Fruit fly (Drosophila melanogaster) whole organism, embryonic: ENCODE measurements around the gene CG42553.

Experiments used
- Atf3 ChIP-seq: fragments of 200-800 bp; sonication (Bioruptor generic); optimal IDR thresholded peaks from 3 replicates; lab custom pipeline; 2016; ENCODE audit warnings: missing biosample characterization, missing genetic modification characterization
- BtbVII ChIP-seq: fragments of 200-800 bp; sonication (Bioruptor generic); optimal IDR thresholded peaks from 3 replicates; lab custom pipeline; 2017; ENCODE audit warnings: missing biosample characterization, mild to moderate bottlenecking, missing genetic modification characterization
- CG10147 ChIP-seq: fragments of 200-800 bp; sonication (Bioruptor generic); optimal IDR thresholded peaks from 2 replicates; lab custom pipeline; 2019; ENCODE audit warnings: missing biosample characterization, mild to moderate bottlenecking, missing genetic modification characterization, moderate library complexity
- CG10462 ChIP-seq: fragments of 200-800 bp; sonication (Bioruptor generic); optimal IDR thresholded peaks from 2 replicates; lab custom pipeline; 2016; ENCODE audit warnings: missing biosample characterization, missing genetic modification characterization
- CG11085 ChIP-seq: fragments of 200-800 bp; sonication (Bioruptor generic); IDR thresholded peaks from 2 replicates; pipeline ENCODE4 v1.3.6; 2022; ENCODE audit warnings: missing biosample characterization, missing genetic modification characterization
- CG11560 ChIP-seq: fragments of 200-800 bp; sonication (Bioruptor generic); IDR thresholded peaks from 3 replicates; pipeline ENCODE4 v1.3.6; 2022; ENCODE audit warnings: missing biosample characterization, missing genetic modification characterization
- CG11695 ChIP-seq: fragments of 200-800 bp; sonication (Bioruptor generic); IDR thresholded peaks from 3 replicates; pipeline ENCODE4 v1.3.6; 2022; ENCODE audit warnings: missing biosample characterization, missing genetic modification characterization
- CG12299 ChIP-seq: fragments of 200-800 bp; sonication (Bioruptor generic); optimal IDR thresholded peaks from 2 replicates; lab custom pipeline; 2018; ENCODE audit warnings: missing biosample characterization, mild to moderate bottlenecking, missing genetic modification characterization
- CG13296 ChIP-seq: fragments of 200-800 bp; sonication (Bioruptor generic); optimal IDR thresholded peaks from 3 replicates; lab custom pipeline; 2018; ENCODE audit warnings: missing biosample characterization, mild to moderate bottlenecking, missing genetic modification characterization
- CG16779 ChIP-seq: fragments of 200-800 bp; sonication (Bioruptor generic); IDR thresholded peaks from 2 replicates; pipeline ENCODE4 v1.3.6; 2022; ENCODE audit warnings: missing biosample characterization, missing genetic modification characterization
- CG18619 ChIP-seq: fragments of 200-800 bp; sonication (Bioruptor generic); optimal IDR thresholded peaks from 3 replicates; lab custom pipeline; 2017; ENCODE audit warnings: missing biosample characterization, mild to moderate bottlenecking, missing genetic modification characterization
- CG3281 ChIP-seq: fragments of 200-800 bp; sonication (Bioruptor generic); optimal IDR thresholded peaks from 3 replicates; lab custom pipeline; 2017; ENCODE audit warnings: missing biosample characterization, mild to moderate bottlenecking, missing genetic modification characterization
- CG34224 ChIP-seq: fragments of 200-800 bp; sonication (Bioruptor generic); IDR thresholded peaks from 3 replicates; pipeline ENCODE4 v1.3.6; 2022; ENCODE audit warnings: missing biosample characterization, missing genetic modification characterization; ENCODE audit not compliant: partially characterized antibody
- CG4282 ChIP-seq: fragments of 200-800 bp; sonication (Bioruptor generic); optimal IDR thresholded peaks from 2 replicates; lab custom pipeline; 2016; ENCODE audit warnings: missing biosample characterization, missing genetic modification characterization
- CG4617 ChIP-seq: fragments of 200-800 bp; sonication (Bioruptor generic); optimal IDR thresholded peaks from 3 replicates; lab custom pipeline; 2016; ENCODE audit warnings: missing biosample characterization, missing genetic modification characterization, borderline replicate concordance
- CG4820 ChIP-seq: fragments of 200-800 bp; sonication (Bioruptor generic); optimal IDR thresholded peaks from 3 replicates; lab custom pipeline; 2016; ENCODE audit warnings: missing biosample characterization, missing genetic modification characterization
- CG6765 ChIP-seq: fragments of 200-800 bp; sonication (Bioruptor generic); optimal IDR thresholded peaks from 3 replicates; lab custom pipeline; 2017; ENCODE audit warnings: missing biosample characterization, mild to moderate bottlenecking, missing genetic modification characterization
- CG6791 ChIP-seq: fragments of 200-800 bp; sonication (Bioruptor generic); IDR thresholded peaks from 3 replicates; pipeline ENCODE4 v1.3.6; 2022; ENCODE audit warnings: missing biosample characterization, missing genetic modification characterization; ENCODE audit not compliant: partially characterized antibody
- CG7987 ChIP-seq: fragments of 200-800 bp; sonication (Bioruptor generic); optimal IDR thresholded peaks from 2 replicates; lab custom pipeline; 2018; ENCODE audit warnings: missing biosample characterization, mild to moderate bottlenecking, missing genetic modification characterization, moderate library complexity
- CG9215 ChIP-seq: fragments of 200-800 bp; sonication (Bioruptor generic); IDR thresholded peaks from 2 replicates; pipeline ENCODE4 v1.3.6; 2022; ENCODE audit warnings: missing biosample characterization, missing genetic modification characterization
- CG9797 ChIP-seq: fragments of 200-800 bp; sonication (Bioruptor generic); optimal IDR thresholded peaks from 3 replicates; lab custom pipeline; 2018; ENCODE audit warnings: missing biosample characterization, mild to moderate bottlenecking, missing genetic modification characterization
- Dip2 ChIP-seq: fragments of 200-800 bp; sonication (Bioruptor generic); IDR thresholded peaks from 2 replicates; pipeline ENCODE4 v1.3.6; 2022; ENCODE audit warnings: missing biosample characterization, missing genetic modification characterization
- E2f2 ChIP-seq: fragments of 200-800 bp; sonication (Bioruptor generic); IDR thresholded peaks from 2 replicates; pipeline ENCODE4 v1.3.6; 2022; ENCODE audit warnings: missing biosample characterization, missing genetic modification characterization
- HLHmδ ChIP-seq: fragments of 200-800 bp; sonication (Bioruptor generic); optimal IDR thresholded peaks from 2 replicates; lab custom pipeline; 2018; ENCODE audit warnings: missing biosample characterization, mild to moderate bottlenecking, missing genetic modification characterization, moderate library complexity
- Hey ChIP-seq: fragments of 200-800 bp; sonication (Bioruptor generic); optimal IDR thresholded peaks from 3 replicates; lab custom pipeline; 2018; ENCODE audit warnings: missing biosample characterization, mild to moderate bottlenecking, missing genetic modification characterization
- Hr78 ChIP-seq, 2 experiments: fragments of 200-800 bp in 1 of 2; fragments of >200 bp in 1 of 2; sonication (Bioruptor generic) in 1 of 2; optimal IDR thresholded peaks; 2 replicates each; lab custom pipeline; 2017 to 2019; ENCODE audit warnings: missing biosample characterization in 2 of 2, missing genetic modification characterization in 2 of 2, mild to moderate bottlenecking in 1 of 2, moderate library complexity in 1 of 2
- MESR4 ChIP-seq: fragments of 200-800 bp; sonication (Bioruptor generic); optimal IDR thresholded peaks from 2 replicates; lab custom pipeline; 2018; ENCODE audit warnings: missing biosample characterization, mild to moderate bottlenecking, missing genetic modification characterization, moderate library complexity
- Med ChIP-seq: fragments of 200-800 bp; sonication (Bioruptor generic); peaks from one replicate; lab custom pipeline; 2016; ENCODE audit warnings: missing biosample characterization, missing genetic modification characterization, mild to moderate bottlenecking, inconsistent platforms, moderate library complexity
- Oli ChIP-seq: fragments of 200-800 bp; sonication (Bioruptor generic); optimal IDR thresholded peaks from 2 replicates; lab custom pipeline; 2018; ENCODE audit warnings: missing biosample characterization, mild to moderate bottlenecking, missing genetic modification characterization, moderate library complexity
- Opbp ChIP-seq: fragments of 200-800 bp; sonication (Bioruptor generic); IDR thresholded peaks from 3 replicates; pipeline ENCODE4 v1.3.6; 2022; ENCODE audit warnings: missing biosample characterization, missing genetic modification characterization; ENCODE audit not compliant: partially characterized antibody
- Ptx1 ChIP-seq: fragments of 200-800 bp; sonication (Bioruptor generic); IDR thresholded peaks from 2 replicates; pipeline ENCODE4 v1.3.6; 2022; ENCODE audit warnings: missing biosample characterization, missing genetic modification characterization
- Ravus ChIP-seq: fragments of 200-800 bp; sonication (Bioruptor generic); IDR thresholded peaks from 2 replicates; pipeline ENCODE4 v1.3.6; 2022; ENCODE audit warnings: missing biosample characterization, missing genetic modification characterization
- Taf1 ChIP-seq: fragments of 200-800 bp; sonication (Bioruptor generic); IDR thresholded peaks from 2 replicates; pipeline ENCODE4 v1.3.6; 2022; ENCODE audit warnings: missing biosample characterization, missing genetic modification characterization
- aop ChIP-seq: fragments of 200-800 bp; sonication (Bioruptor generic); IDR thresholded peaks from 2 replicates; pipeline ENCODE4 v1.3.6; 2022; ENCODE audit warnings: missing biosample characterization, missing genetic modification characterization
- ase ChIP-seq: fragments of 200-800 bp; sonication (Bioruptor generic); IDR thresholded peaks from 3 replicates; pipeline ENCODE4 v1.3.6; 2022; ENCODE audit warnings: missing biosample characterization, missing genetic modification characterization
- bsh ChIP-seq, 2 experiments: fragments of 200-800 bp; sonication (Bioruptor generic); optimal IDR thresholded peaks; 2 replicates each; lab custom pipeline; 2017 to 2018; ENCODE audit warnings: mild to moderate bottlenecking in 2 of 2, missing biosample characterization in 2 of 2, missing genetic modification characterization in 2 of 2, moderate library complexity in 1 of 2
- da ChIP-seq: fragments of 200-800 bp; sonication (Bioruptor generic); optimal IDR thresholded peaks from 2 replicates; lab custom pipeline; 2016; ENCODE audit warnings: missing biosample characterization, missing genetic modification characterization
- en ChIP-seq: fragments of 200-800 bp; sonication (Bioruptor generic); optimal IDR thresholded peaks from 2 replicates; lab custom pipeline; 2016; ENCODE audit warnings: missing biosample characterization, missing genetic modification characterization
- ftz-f1 ChIP-seq: fragments of 200-800 bp; sonication (Bioruptor generic); optimal IDR thresholded peaks from 2 replicates; lab custom pipeline; 2016; ENCODE audit warnings: missing biosample characterization, missing genetic modification characterization
- gem ChIP-seq: fragments of 200-800 bp; sonication (Bioruptor generic); optimal IDR thresholded peaks from 2 replicates; lab custom pipeline; 2019; ENCODE audit warnings: missing biosample characterization, mild to moderate bottlenecking, missing genetic modification characterization, moderate library complexity
- grau ChIP-seq: fragments of 200-800 bp; optimal IDR thresholded peaks from 3 replicates; lab custom pipeline; 2019; ENCODE audit warnings: missing biosample characterization, mild to moderate bottlenecking, missing genetic modification characterization, moderate library complexity
- lilli ChIP-seq: fragments of 200-800 bp; sonication (Bioruptor generic); optimal IDR thresholded peaks from 3 replicates; lab custom pipeline; 2016; ENCODE audit warnings: missing biosample characterization, missing genetic modification characterization
- lola ChIP-seq, 3 experiments: fragments of >200 bp in 2 of 3; fragments of 200-800 bp in 1 of 3; sonication (Bioruptor generic) in 1 of 3; optimal IDR thresholded peaks; 2 replicates each; lab custom pipeline; 2017 to 2019; ENCODE audit warnings: missing biosample characterization in 3 of 3, missing genetic modification characterization in 3 of 3, mild to moderate bottlenecking in 1 of 3, moderate library complexity in 1 of 3
- org-1 ChIP-seq: fragments of 200-800 bp; sonication (Bioruptor generic); optimal IDR thresholded peaks from 2 replicates; lab custom pipeline; 2017; ENCODE audit warnings: missing biosample characterization, missing genetic modification characterization
- otp ChIP-seq: fragments of 200-800 bp; sonication (Bioruptor generic); IDR thresholded peaks from 3 replicates; pipeline ENCODE4, ENCODE4 v1.3.6; 2022; ENCODE audit warnings: missing biosample characterization, missing genetic modification characterization
- tap ChIP-seq: fragments of 200-800 bp; optimal IDR thresholded peaks from 3 replicates; lab custom pipeline; 2019; ENCODE audit warnings: missing biosample characterization, mild to moderate bottlenecking, missing genetic modification characterization, moderate library complexity
- tll ChIP-seq, 2 experiments: fragments of 200-800 bp in 1 of 2; fragments of >200 bp in 1 of 2; sonication (Bioruptor generic) in 1 of 2; optimal IDR thresholded peaks; 2 replicates each; lab custom pipeline; 2017 to 2019; ENCODE audit warnings: missing biosample characterization in 2 of 2, missing genetic modification characterization in 2 of 2, mild to moderate bottlenecking in 1 of 2, moderate library complexity in 1 of 2
- trem ChIP-seq: fragments of 200-800 bp; optimal IDR thresholded peaks from 3 replicates; lab custom pipeline; 2019; ENCODE audit warnings: missing biosample characterization, mild to moderate bottlenecking, missing genetic modification characterization, moderate library complexity
- z ChIP-seq: fragments of 200-800 bp; sonication (Bioruptor generic); IDR thresholded peaks from 3 replicates; pipeline ENCODE4 v1.3.6; 2022; ENCODE audit warnings: missing biosample characterization, missing genetic modification characterization

The CG42553 gene

DNA sequence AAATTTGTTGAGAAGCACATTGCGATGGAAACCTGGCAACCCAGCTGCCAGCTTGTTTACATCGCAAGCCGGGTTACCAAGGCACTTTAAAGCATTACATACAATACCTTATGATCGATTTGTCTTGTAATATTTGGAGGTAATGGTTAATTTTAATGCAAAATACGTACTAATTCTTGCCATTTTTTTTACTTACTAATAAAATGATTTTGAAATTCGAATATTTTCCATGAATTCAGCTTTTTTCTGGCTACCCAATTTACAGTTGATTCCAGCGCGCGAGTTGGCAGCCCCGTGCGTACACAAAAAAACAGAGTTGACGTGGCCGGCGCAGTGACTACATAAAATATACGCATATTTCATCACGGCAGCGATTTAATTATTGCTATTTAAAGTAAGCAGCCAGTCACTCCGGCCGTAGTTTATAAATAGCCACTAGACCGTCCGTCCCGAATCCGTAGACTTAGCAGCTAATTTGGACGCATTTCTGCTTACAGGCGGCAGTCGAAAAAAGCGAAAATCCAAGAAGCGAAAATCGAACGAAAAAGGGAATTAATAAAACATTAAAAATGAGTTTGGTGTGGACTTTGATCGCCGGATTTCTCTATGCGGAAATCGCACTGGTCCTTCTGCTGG is 3.8 kb downstream of the CG42553 start, which contains the start of the genes CG13901 and CG13887 (continued):
- TF ChIP-seq CG18619 (peak; percentile 84), trem (tag; lab: Kevin White, UChicago) (peak; percentile 100), lola (GFP tag; optimal IDR thresholded peaks at IDR 0.05; lab: Kevin White, UChicago) (peak in 1 of 3 experiments; percentile 84), CG11560 (tag; lab: Robert Waterston, UW) (peak; percentile 80), CG16779 (GFP tag; lab: Robert Waterston, UW) (peak; percentile 56; the same call in 1 of the 2 replicates), gem (tag; lab: Kevin White, UChicago) (peak; percentile 93), Med (GFP tag; lab: Kevin White, UChicago) (peak; percentile 97), E2f2 (GFP tag; lab: Robert Waterston, UW) (peak; percentile 81), tap (tag; lab: Kevin White, UChicago) (peak; percentile 66), Oli (peak; percentile 84), CG4820 (GFP tag; lab: Kevin White, UChicago) (peak; percentile 91), CG12299 (peak; percentile 87), Taf1 (GFP tag; lab: Robert Waterston, UW) (peak; percentile 83), tll (GFP tag; optimal IDR thresholded peaks at IDR 0.05; lab: Kevin White, UChicago) (peak; percentile 14 to 65), bsh (GFP tag; optimal IDR thresholded peaks at IDR 0.05; lab: Kevin White, UChicago) (peak; percentile 31 to 90), en (GFP tag; lab: Kevin White, UChicago) (peak; percentile 82), CG6765 (GFP tag; lab: Kevin White, UChicago) (peak; percentile 85), Ravus (GFP tag; lab: Robert Waterston, UW) (peak; percentile 6; the same call in 1 of the 2 replicates), CG4617 (GFP tag; lab: Kevin White, UChicago) (peak; percentile 97), CG11085 (GFP tag; lab: Robert Waterston, UW) (peak; percentile 73), CG9215 (peak; percentile 85), BtbVII (peak; percentile 67), CG10462 (GFP tag; lab: Kevin White, UChicago) (peak; percentile 86), da (GFP tag; lab: Kevin White, UChicago) (peak; percentile 89), Ptx1 (peak; percentile 90), Opbp (GFP tag; lab: Robert Waterston, UW) (no peak), grau (tag; lab: Kevin White, UChicago) (peak; percentile 88), lilli (peak; percentile 97), CG3281 (GFP tag; lab: Kevin White, UChicago) (peak; percentile 91), CG34224 (GFP tag; lab: Robert Waterston, UW) (0 out of 3 replicates have a peak, but pooled peaks have one; percentile 18), CG13296 (GFP tag; lab: Kevin White, UChicago) (peak; percentile 86), CG6791 (GFP tag; lab: Robert Waterston, UW) (no peak), MESR4 (peak; percentile 86), org-1 (GFP tag; lab: Kevin White, UChicago) (peak; percentile 80), ftz-f1 (GFP tag; lab: Kevin White, UChicago) (peak; percentile 61), Hr78 (GFP tag; optimal IDR thresholded peaks at IDR 0.05; lab: Kevin White, UChicago) (no peak), CG4282 (GFP tag; lab: Kevin White, UChicago) (peak; percentile 83), CG10147 (GFP tag; lab: Kevin White, UChicago) (peak; percentile 90), CG9797 (GFP tag; lab: Kevin White, UChicago) (peak; percentile 52), z (GFP tag; lab: Robert Waterston, UW) (no peak), Hey (tag; lab: Kevin White, UChicago) (no peak), ase (peak; percentile 82), CG11695 (GFP tag; lab: Robert Waterston, UW) (peak; percentile 84), HLHmδ (GFP tag; lab: Kevin White, UChicago) (no peak), Atf3 (GFP tag; lab: Kevin White, UChicago) (peak; percentile 89), aop (GFP tag; lab: Robert Waterston, UW) (no peak), Dip2 (GFP tag; lab: Robert Waterston, UW) (no peak), otp (GFP tag; lab: Robert Waterston, UW) (peak; percentile 50; the same call in 1 of the 3 replicates), CG7987 (peak; percentile 84)
